Worm (Caenorhabditis elegans): ENCODE data around the gene cchl-1.

The cchl-1 gene

ce11 chrII:11240214-11240613 lies 4.0 kb upstream of the cchl-1 start:
- TF ChIP-seq lsy-2 (tag; optimal IDR thresholded peaks at IDR 0.05) (no peak), unc-39 (tag; optimal IDR thresholded peaks at IDR 0.05) (no peak), sem-2 (GFP tag; optimal IDR thresholded peaks at IDR 0.05) (no peak), ceh-39 (tag; optimal IDR thresholded peaks at IDR 0.05) (no peak), pha-4 (tag; optimal IDR thresholded peaks at IDR 0.05) (no peak), ham-2 (GFP tag; optimal IDR thresholded peaks at IDR 0.05) (no peak), flh-1 (GFP tag; optimal IDR thresholded peaks at IDR 0.05) (no peak), blmp-1 (tag; optimal IDR thresholded peaks at IDR 0.05) (no peak), nhr-28 (tag; optimal IDR thresholded peaks at IDR 0.05) (no peak), unc-120 (tag; optimal IDR thresholded peaks at IDR 0.05; ENCODE audit: poor library complexity, severe bottlenecking) (no peak), ces-1 (GFP tag; optimal IDR thresholded peaks at IDR 0.05) (no peak), nhr-12 (tag; optimal IDR thresholded peaks at IDR 0.05) (no peak), lin-32 (GFP tag; optimal IDR thresholded peaks at IDR 0.05) (no peak), mep-1 (tag; optimal IDR thresholded peaks at IDR 0.05) (no peak), nhr-237 (tag; optimal IDR thresholded peaks at IDR 0.05) (no peak)

- TF ChIP-seq nhr-76 (tag; optimal IDR thresholded peaks at IDR 0.05) (no peak), ceh-83 (GFP tag; optimal IDR thresholded peaks at IDR 0.05) (no peak), mls-2 (tag; optimal IDR thresholded peaks at IDR 0.05) (peak; percentile 39), nhr-237 (tag; optimal IDR thresholded peaks at IDR 0.05) (peak; percentile 91), ham-2 (GFP tag; optimal IDR thresholded peaks at IDR 0.05) (no peak), unc-62 (GFP tag; optimal IDR thresholded peaks at IDR 0.05) (peak; percentile 59), ztf-11 (tag; optimal IDR thresholded peaks at IDR 0.05) (no peak), sem-2 (GFP tag; optimal IDR thresholded peaks at IDR 0.05) (no peak), M03D4.4 (tag; optimal IDR thresholded peaks at IDR 0.05) (no peak), sptf-1 (tag; optimal IDR thresholded peaks at IDR 0.05) (no peak), nhr-12 (tag; optimal IDR thresholded peaks at IDR 0.05) (no peak), flh-1 (GFP tag; optimal IDR thresholded peaks at IDR 0.05) (no peak), elt-1 (tag; optimal IDR thresholded peaks at IDR 0.05; ENCODE audit: borderline replicate concordance, insufficient read depth) (no peak), snpc-4 (tag; optimal IDR thresholded peaks at IDR 0.05) (no peak), ces-1 (GFP tag; optimal IDR thresholded peaks at IDR 0.05) (no peak), bed-3 (GFP tag; optimal IDR thresholded peaks at IDR 0.05) (no peak), pha-4 (tag; optimal IDR thresholded peaks at IDR 0.05) (peak; percentile 68), lin-13 (tag; optimal IDR thresholded peaks at IDR 0.05) (peak; percentile 69), nhr-28 (tag; optimal IDR thresholded peaks at IDR 0.05) (no peak), nhr-2 (tag; optimal IDR thresholded peaks at IDR 0.05) (no peak), mep-1 (tag; optimal IDR thresholded peaks at IDR 0.05) (peak; percentile 92), mab-5 (tag; optimal IDR thresholded peaks at IDR 0.05) (no peak), hlh-1 (tag; optimal IDR thresholded peaks at IDR 0.05) (peak; percentile 62), elt-3 (tag; optimal IDR thresholded peaks at IDR 0.05) (no peak), cnd-1 (tag; optimal IDR thresholded peaks at IDR 0.05) (no peak), ceh-39 (tag; optimal IDR thresholded peaks at IDR 0.05) (no peak), unc-120 (tag; optimal IDR thresholded peaks at IDR 0.05; ENCODE audit: poor library complexity, severe bottlenecking) (peak; percentile 55), ceh-43 (GFP tag; optimal IDR thresholded peaks at IDR 0.05) (no peak), zip-8 (tag; optimal IDR thresholded peaks at IDR 0.05) (no peak), blmp-1 (tag; optimal IDR thresholded peaks at IDR 0.05) (peak; percentile 26), lin-32 (GFP tag; optimal IDR thresholded peaks at IDR 0.05) (no peak), lsy-2 (tag; optimal IDR thresholded peaks at IDR 0.05) (peak; percentile 83), unc-39 (tag; optimal IDR thresholded peaks at IDR 0.05) (no peak), tbx-8 (GFP tag; optimal IDR thresholded peaks at IDR 0.05) (no peak), drap-1 (GFP tag; optimal IDR thresholded peaks at IDR 0.05) (peak; percentile 24)
These were observed 2.9 kb upstream of the cchl-1 start, which contains the start of the genes rpn-9 and T06D8.9 for ce11 chrII:11238869-11239647. Gene rpn-9, minus strand, starts transcription at chrII:11238919. Gene T06D8.9, plus strand, starts transcription at chrII:11239597.

ce11 chrII:11237099-11237498 lies 912 bp upstream of the cchl-1 start, which contains the start of gene fndc-1:
Gene fndc-1, minus strand, starts transcription at chrII:11237325.
- TF ChIP-seq tbx-8 (GFP tag; optimal IDR thresholded peaks at IDR 0.05) (no peak), lsy-2 (tag; optimal IDR thresholded peaks at IDR 0.05) (no peak), lin-32 (GFP tag; optimal IDR thresholded peaks at IDR 0.05) (no peak), blmp-1 (tag; optimal IDR thresholded peaks at IDR 0.05) (no peak), zip-8 (tag; optimal IDR thresholded peaks at IDR 0.05) (no peak), bed-3 (GFP tag; optimal IDR thresholded peaks at IDR 0.05) (no peak), nhr-12 (tag; optimal IDR thresholded peaks at IDR 0.05) (no peak), elt-1 (tag; optimal IDR thresholded peaks at IDR 0.05; ENCODE audit: borderline replicate concordance, insufficient read depth) (no peak), ces-1 (GFP tag; optimal IDR thresholded peaks at IDR 0.05) (no peak), ztf-11 (tag; optimal IDR thresholded peaks at IDR 0.05) (no peak), sptf-1 (tag; optimal IDR thresholded peaks at IDR 0.05) (no peak), ceh-43 (GFP tag; optimal IDR thresholded peaks at IDR 0.05) (no peak), hlh-1 (tag; optimal IDR thresholded peaks at IDR 0.05) (no peak), flh-1 (GFP tag; optimal IDR thresholded peaks at IDR 0.05) (no peak), ceh-83 (GFP tag; optimal IDR thresholded peaks at IDR 0.05) (no peak), nhr-237 (tag; optimal IDR thresholded peaks at IDR 0.05) (no peak), sem-2 (GFP tag; optimal IDR thresholded peaks at IDR 0.05) (no peak), ham-2 (GFP tag; optimal IDR thresholded peaks at IDR 0.05) (no peak)

All from whole organism, mixed stage, embryonic.